Fruit fly (Drosophila melanogaster) whole organism, embryonic: ENCODE measurements around the gene CG42847.

Experiments used
- CG10267 ChIP-seq: fragments of 200-800 bp; sonication (Bioruptor generic); optimal IDR thresholded peaks from 2 replicates; lab custom pipeline; 2018; ENCODE audit warnings: missing biosample characterization, mild to moderate bottlenecking, missing genetic modification characterization, moderate library complexity
- CG10366 ChIP-seq: fragments of 200-800 bp; sonication (Bioruptor generic); IDR thresholded peaks from 2 replicates; pipeline ENCODE4 v1.3.6; 2022; ENCODE audit warnings: missing biosample characterization, missing genetic modification characterization
- CG11695 ChIP-seq: fragments of 200-800 bp; sonication (Bioruptor generic); IDR thresholded peaks from 3 replicates; pipeline ENCODE4 v1.3.6; 2022; ENCODE audit warnings: missing biosample characterization, missing genetic modification characterization
- CG12659 ChIP-seq: fragments of 200-800 bp; sonication (Bioruptor generic); optimal IDR thresholded peaks from 3 replicates; lab custom pipeline; 2017; ENCODE audit warnings: mild to moderate bottlenecking, missing biosample characterization, missing genetic modification reagents, missing genetic modification characterization
- CG13296 ChIP-seq: fragments of 200-800 bp; sonication (Bioruptor generic); optimal IDR thresholded peaks from 3 replicates; lab custom pipeline; 2018; ENCODE audit warnings: missing biosample characterization, mild to moderate bottlenecking, missing genetic modification characterization
- CG17612 ChIP-seq: fragments of 200-800 bp; sonication (Bioruptor generic); IDR thresholded peaks from 2 replicates; pipeline ENCODE4 v1.3.6; 2022; ENCODE audit warnings: missing biosample characterization, missing genetic modification characterization
- CG2678 ChIP-seq: fragments of 200-800 bp; sonication (Bioruptor generic); optimal IDR thresholded peaks from 3 replicates; lab custom pipeline; 2019; ENCODE audit warnings: missing biosample characterization, mild to moderate bottlenecking, missing genetic modification characterization, moderate library complexity
- CG31224 ChIP-seq: fragments of 200-800 bp; sonication (Bioruptor generic); IDR thresholded peaks from 2 replicates; pipeline ENCODE4 v1.3.6; 2022; ENCODE audit warnings: missing biosample characterization, missing genetic modification characterization
- CG33213 ChIP-seq: fragments of 200-800 bp; sonication (Bioruptor generic); optimal IDR thresholded peaks from 3 replicates; lab custom pipeline; 2016; ENCODE audit warnings: missing biosample characterization, missing genetic modification characterization
- CG34224 ChIP-seq: fragments of 200-800 bp; sonication (Bioruptor generic); IDR thresholded peaks from 3 replicates; pipeline ENCODE4 v1.3.6; 2022; ENCODE audit warnings: missing biosample characterization, missing genetic modification characterization; ENCODE audit not compliant: partially characterized antibody
- CG4730 ChIP-seq: fragments of 200-800 bp; sonication (Bioruptor generic); IDR thresholded peaks from 2 replicates; pipeline ENCODE4 v1.3.6; 2022; ENCODE audit warnings: missing biosample characterization, missing genetic modification characterization
- CG8290 ChIP-seq, 3 experiments: fragments of 200-800 bp; sonication (Bioruptor generic); optimal IDR thresholded peaks; 2 replicates each; lab custom pipeline; 2016 to 2019; ENCODE audit warnings: missing biosample characterization in 3 of 3, missing genetic modification characterization in 3 of 3, mild to moderate bottlenecking in 2 of 3, moderate library complexity in 1 of 3
- CG8359 ChIP-seq: fragments of 200-800 bp; sonication (Bioruptor generic); optimal IDR thresholded peaks from 2 replicates; lab custom pipeline; 2017; ENCODE audit warnings: missing biosample characterization, mild to moderate bottlenecking, missing genetic modification characterization, borderline replicate concordance
- CG9727 ChIP-seq: fragments of 200-800 bp; sonication (Bioruptor generic); optimal IDR thresholded peaks from 3 replicates; lab custom pipeline; 2017; ENCODE audit warnings: missing biosample characterization, mild to moderate bottlenecking, missing genetic modification characterization
- Chrac-16 ChIP-seq: fragments of 200-800 bp; sonication (Bioruptor generic); optimal IDR thresholded peaks from 3 replicates; lab custom pipeline; 2016; ENCODE audit warnings: missing biosample characterization, missing genetic modification characterization
- CkIIα-i1 ChIP-seq: fragments of 200-800 bp; sonication (Bioruptor generic); IDR thresholded peaks from 2 replicates; pipeline ENCODE4 v1.3.6; 2022; ENCODE audit warnings: missing biosample characterization, missing genetic modification characterization
- CrebB ChIP-seq: fragments of 200-800 bp; sonication (Bioruptor generic); optimal IDR thresholded peaks from 3 replicates; lab custom pipeline; 2018; ENCODE audit warnings: missing biosample characterization, mild to moderate bottlenecking, missing genetic modification characterization
- Dad ChIP-seq: fragments of 200-800 bp; sonication (Bioruptor generic); optimal IDR thresholded peaks from 3 replicates; lab custom pipeline; 2016; ENCODE audit warnings: missing biosample characterization, missing genetic modification characterization
- Dek ChIP-seq: fragments of 200-800 bp; sonication (Bioruptor generic); optimal IDR thresholded peaks from 3 replicates; lab custom pipeline; 2019; ENCODE audit warnings: missing biosample characterization, mild to moderate bottlenecking, missing genetic modification characterization, moderate library complexity
- Dll ChIP-seq: fragments of 200-800 bp; sonication (Bioruptor generic); IDR thresholded peaks from 4 replicates; pipeline ENCODE4 v1.3.6; 2022; ENCODE audit warnings: missing biosample characterization, missing genetic modification characterization; ENCODE audit not compliant: partially characterized antibody
- Fer3 ChIP-seq: fragments of 200-800 bp; sonication (Bioruptor generic); optimal IDR thresholded peaks from 2 replicates; lab custom pipeline; 2018; ENCODE audit warnings: missing biosample characterization, mild to moderate bottlenecking, missing genetic modification characterization, moderate library complexity
- HmgD ChIP-seq: fragments of 200-800 bp; sonication (Bioruptor generic); optimal IDR thresholded peaks from 3 replicates; lab custom pipeline; 2016; ENCODE audit warnings: missing biosample characterization, missing genetic modification characterization
- Hr51 ChIP-seq, 2 experiments: fragments of 200-800 bp; sonication (Bioruptor generic); optimal IDR thresholded peaks; 2 replicates in 1 of 2; 3 replicates in 1 of 2; lab custom pipeline; 2016 to 2018; ENCODE audit warnings: missing biosample characterization in 2 of 2, missing genetic modification characterization in 2 of 2, mild to moderate bottlenecking in 1 of 2, moderate library complexity in 1 of 2
- NFAT ChIP-seq: fragments of 200-800 bp; sonication (Bioruptor generic); IDR thresholded peaks from 2 replicates; pipeline ENCODE4 v1.3.6; 2022; ENCODE audit warnings: missing biosample characterization, missing genetic modification characterization
- PHDP ChIP-seq: fragments of 200-800 bp; sonication (Bioruptor generic); optimal IDR thresholded peaks from 3 replicates; lab custom pipeline; 2018; ENCODE audit warnings: missing biosample characterization, mild to moderate bottlenecking, missing genetic modification characterization, moderate library complexity
- Ptx1 ChIP-seq: fragments of 200-800 bp; sonication (Bioruptor generic); IDR thresholded peaks from 2 replicates; pipeline ENCODE4 v1.3.6; 2022; ENCODE audit warnings: missing biosample characterization, missing genetic modification characterization
- Ravus ChIP-seq: fragments of 200-800 bp; sonication (Bioruptor generic); IDR thresholded peaks from 2 replicates; pipeline ENCODE4 v1.3.6; 2022; ENCODE audit warnings: missing biosample characterization, missing genetic modification characterization
- Rfx ChIP-seq: fragments of 200-800 bp; sonication (Bioruptor generic); IDR thresholded peaks from 2 replicates; pipeline ENCODE4 v1.3.6; 2022; ENCODE audit warnings: missing biosample characterization, missing genetic modification characterization
- Sox100B ChIP-seq: fragments of 200-800 bp; sonication (Bioruptor generic); optimal IDR thresholded peaks from 3 replicates; lab custom pipeline; 2018; ENCODE audit warnings: missing biosample characterization, mild to moderate bottlenecking, missing genetic modification characterization
- Sry-β ChIP-seq: fragments of 200-800 bp; sonication (Bioruptor generic); optimal IDR thresholded peaks from 2 replicates; lab custom pipeline; 2018; ENCODE audit warnings: missing biosample characterization, mild to moderate bottlenecking, missing genetic modification characterization, moderate library complexity
- bcd ChIP-seq: fragments of 200-800 bp; sonication (Bioruptor generic); optimal IDR thresholded peaks from 2 replicates; lab custom pipeline; 2017; ENCODE audit warnings: missing biosample characterization, mild to moderate bottlenecking, missing genetic modification characterization
- chn ChIP-seq: fragments of 200-800 bp; sonication (Bioruptor generic); optimal IDR thresholded peaks from 2 replicates; lab custom pipeline; 2016; ENCODE audit warnings: missing biosample characterization, missing genetic modification characterization
- disco-r ChIP-seq: fragments of 200-800 bp; sonication (Bioruptor generic); optimal IDR thresholded peaks from 2 replicates; lab custom pipeline; 2016; ENCODE audit warnings: missing biosample characterization, missing genetic modification characterization
- dysf ChIP-seq: fragments of 200-800 bp; sonication (Bioruptor generic); IDR thresholded peaks from 3 replicates; pipeline ENCODE4 v1.3.6; 2022; ENCODE audit warnings: missing biosample characterization, missing genetic modification characterization
- eve ChIP-seq, 2 experiments: fragments of >200 bp; optimal IDR thresholded peaks; 2 replicates each; lab custom pipeline; 2017; ENCODE audit warnings: missing biosample characterization in 2 of 2, missing genetic modification characterization in 2 of 2
- gce ChIP-seq: fragments of 200-800 bp; sonication (Bioruptor generic); IDR thresholded peaks from 3 replicates; pipeline ENCODE4 v1.3.6; 2022; ENCODE audit warnings: missing biosample characterization, missing genetic modification characterization
- kay ChIP-seq: fragments of 200-800 bp; sonication (Bioruptor generic); optimal IDR thresholded peaks from 2 replicates; lab custom pipeline; 2016; ENCODE audit warnings: missing biosample characterization, missing genetic modification characterization
- lilli ChIP-seq: fragments of 200-800 bp; sonication (Bioruptor generic); optimal IDR thresholded peaks from 3 replicates; lab custom pipeline; 2016; ENCODE audit warnings: missing biosample characterization, missing genetic modification characterization
- odd ChIP-seq: fragments of 200-800 bp; sonication (Bioruptor generic); optimal IDR thresholded peaks from 2 replicates; lab custom pipeline; 2017; ENCODE audit warnings: missing biosample characterization, mild to moderate bottlenecking, missing genetic modification characterization
- prd ChIP-seq, 3 experiments: fragments of >200 bp in 2 of 3; fragments of 200-800 bp in 1 of 3; sonication (Bioruptor generic) in 1 of 3; optimal IDR thresholded peaks in 2 of 3; IDR thresholded peaks in 1 of 3; 2 replicates in 2 of 3; 3 replicates in 1 of 3; pipeline versions ENCODE4 v1.3.6 to Lab custom; 2017 to 2022; ENCODE audit warnings: missing biosample characterization in 1 of 3, missing genetic modification characterization in 1 of 3
- pzg ChIP-seq: fragments of 200-800 bp; sonication (Bioruptor generic); optimal IDR thresholded peaks from 3 replicates; lab custom pipeline; 2018; ENCODE audit warnings: missing biosample characterization, mild to moderate bottlenecking, missing genetic modification characterization, moderate library complexity
- salm ChIP-seq: fragments of 200-800 bp; sonication (Bioruptor generic); optimal IDR thresholded peaks from 2 replicates; lab custom pipeline; 2018; ENCODE audit warnings: missing biosample characterization, mild to moderate bottlenecking, missing genetic modification characterization
- sens-2 ChIP-seq: fragments of 200-800 bp; sonication (Bioruptor generic); IDR thresholded peaks from 2 replicates; pipeline ENCODE4 v1.3.6; 2022; ENCODE audit warnings: missing biosample characterization, missing genetic modification characterization
- sna ChIP-seq: fragments of 200-800 bp; sonication (Bioruptor generic); IDR thresholded peaks from 2 replicates; pipeline ENCODE4 v1.3.6; 2022; ENCODE audit warnings: missing biosample characterization, missing genetic modification characterization; ENCODE audit not compliant: partially characterized antibody
- tll ChIP-seq, 2 experiments: fragments of 200-800 bp in 1 of 2; fragments of >200 bp in 1 of 2; sonication (Bioruptor generic) in 1 of 2; optimal IDR thresholded peaks; 2 replicates each; lab custom pipeline; 2017 to 2019; ENCODE audit warnings: missing biosample characterization in 2 of 2, missing genetic modification characterization in 2 of 2, mild to moderate bottlenecking in 1 of 2, moderate library complexity in 1 of 2

The CG42847 gene

dm6 chr2L:9427570-9427969 lies at the start of gene CG42847:
TSS of gene CG42847 (plus strand) at chr2L:9427870.
- TF ChIP-seq disco-r (no peak), CG10366 (GFP tag; lab: Robert Waterston, UW) (no peak), NFAT (GFP tag; lab: Robert Waterston, UW) (no peak), gce (GFP tag; lab: Robert Waterston, UW) (no peak), chn (GFP tag; lab: Kevin White, UChicago) (no peak), salm (tag; lab: Kevin White, UChicago) (no peak)

dm6 chr2L:9386270-9386669 lies 41.4 kb upstream of the CG42847 start:
- TF ChIP-seq CG12659 (GFP tag; lab: Kevin White, UChicago) (no peak), kay (GFP tag; lab: Kevin White, UChicago) (no peak), CG8359 (GFP tag; lab: Kevin White, UChicago) (peak; percentile 46)

- no peak for TF ChIP-seq tll (GFP tag; optimal IDR thresholded peaks at IDR 0.05; lab: Kevin White, UChicago)
- TF ChIP-seq bcd (GFP tag; lab: Kevin White, UChicago), result peak; percentile 33
- no peak for TF ChIP-seq CG4730
- no peak for TF ChIP-seq CG33213 (GFP tag; lab: Kevin White, UChicago)
- no peak for TF ChIP-seq CkIIα-i1 (GFP tag; lab: Robert Waterston, UW)
- TF ChIP-seq CG2678 (tag; lab: Kevin White, UChicago), result peak; percentile 75
- peak; percentile 12 for TF ChIP-seq Sox100B
- no peak for TF ChIP-seq eve (GFP tag; optimal IDR thresholded peaks at IDR 0.05; lab: Kevin White, UChicago)
- peak; percentile 56 for TF ChIP-seq Dek (tag; lab: Kevin White, UChicago)
- TF ChIP-seq HmgD, result no peak
- TF ChIP-seq CG8290 (GFP tag; optimal IDR thresholded peaks at IDR 0.05; lab: Kevin White, UChicago), result no peak
- peak in 1 of 2 experiments; percentile 12 for TF ChIP-seq CG8290 (tag; optimal IDR thresholded peaks at IDR 0.05; lab: Kevin White, UChicago)
- peak; percentile 53; the same call in 2 of the 3 replicates for TF ChIP-seq dysf
- TF ChIP-seq CG12659 (GFP tag; lab: Kevin White, UChicago), result peak; percentile 28
- TF ChIP-seq CG9727 (GFP tag; lab: Kevin White, UChicago), result peak; percentile 21
- 0 out of 3 replicates have a peak, but pooled peaks have one; percentile 30 for TF ChIP-seq CG11695 (GFP tag; lab: Robert Waterston, UW)
- TF ChIP-seq Sry-β, result peak; percentile 80
- peak; percentile 53; the same call in 1 of the 2 replicates for TF ChIP-seq Ptx1
- TF ChIP-seq Dad (GFP tag; lab: Kevin White, UChicago), result no peak
- no peak for TF ChIP-seq lilli (GFP tag; lab: Kevin White, UChicago)
- TF ChIP-seq CG17612 (GFP tag; lab: Robert Waterston, UW), result no peak
- peak; percentile 80 for TF ChIP-seq Rfx (GFP tag; lab: Robert Waterston, UW)
- TF ChIP-seq CG34224 (GFP tag; lab: Robert Waterston, UW), result no peak
- peak; percentile 62 for TF ChIP-seq PHDP (tag; lab: Kevin White, UChicago)
- TF ChIP-seq Hr51 (GFP tag; optimal IDR thresholded peaks at IDR 0.05; lab: Kevin White, UChicago), result peak in 1 of 2 experiments; percentile 52
- TF ChIP-seq CG31224 (GFP tag; lab: Robert Waterston, UW), result peak; percentile 41
- no peak for TF ChIP-seq Ravus (GFP tag; lab: Robert Waterston, UW)
- TF ChIP-seq Fer3 (tag; lab: Kevin White, UChicago), result peak; percentile 10
- TF ChIP-seq sens-2, result no peak
- TF ChIP-seq CG13296 (GFP tag; lab: Kevin White, UChicago), result peak; percentile 40
- TF ChIP-seq sna (GFP tag; lab: Robert Waterston, UW), result no peak
- TF ChIP-seq Chrac-16 (GFP tag; lab: Kevin White, UChicago), result no peak
- TF ChIP-seq prd (optimal IDR thresholded peaks at IDR 0.05; lab: Kevin White, UChicago), result no peak
- peak; percentile 37; the same call in 1 of the 3 replicates for TF ChIP-seq prd (GFP tag; IDR thresholded peaks at IDR 0.05; lab: Robert Waterston, UW)
- TF ChIP-seq CG10267 (tag; lab: Kevin White, UChicago), result no peak
- TF ChIP-seq Dll (GFP tag; lab: Robert Waterston, UW), result no peak
- peak; percentile 24 for TF ChIP-seq odd (GFP tag; lab: Kevin White, UChicago)
- no peak for TF ChIP-seq pzg
- TF ChIP-seq CrebB (tag; lab: Kevin White, UChicago), result no peak
- peak; percentile 40; the same call in 1 of the 2 replicates for TF ChIP-seq CG10366 (GFP tag; lab: Robert Waterston, UW)
Observed at dm6 chr2L:9387240-9387672, 40.4 kb upstream of the CG42847 start, which contains the start of gene Aldh. TSS of gene Aldh (plus strand) at chr2L:9387389.
